Worm (Caenorhabditis elegans) whole organism, early embryonic: ENCODE data around the gene ctf-4.

ENCODE experiments used
- aly-1 ChIP-seq: sonication (generic microtip); optimal IDR thresholded peaks from 2 replicates; lab custom pipeline; 2016; ENCODE audit warnings: missing genetic modification characterization, missing compliant biosample characterization
- ama-1 ChIP-seq: fragments of 150-350 bp; optimal IDR thresholded peaks from 2 replicates; lab custom pipeline; 2014
- ets-7 ChIP-seq: sonication (generic microtip); optimal IDR thresholded peaks from 2 replicates; lab custom pipeline; 2016; ENCODE audit warnings: missing genotype, missing genetic modification characterization, missing compliant biosample characterization
- hmg-4 ChIP-seq: fragments of 200-800 bp; sonication (Bioruptor generic); optimal IDR thresholded peaks from 2 replicates; lab custom pipeline; 2018; ENCODE audit warnings: mild to moderate bottlenecking, missing genetic modification characterization, missing compliant biosample characterization

DNA sequence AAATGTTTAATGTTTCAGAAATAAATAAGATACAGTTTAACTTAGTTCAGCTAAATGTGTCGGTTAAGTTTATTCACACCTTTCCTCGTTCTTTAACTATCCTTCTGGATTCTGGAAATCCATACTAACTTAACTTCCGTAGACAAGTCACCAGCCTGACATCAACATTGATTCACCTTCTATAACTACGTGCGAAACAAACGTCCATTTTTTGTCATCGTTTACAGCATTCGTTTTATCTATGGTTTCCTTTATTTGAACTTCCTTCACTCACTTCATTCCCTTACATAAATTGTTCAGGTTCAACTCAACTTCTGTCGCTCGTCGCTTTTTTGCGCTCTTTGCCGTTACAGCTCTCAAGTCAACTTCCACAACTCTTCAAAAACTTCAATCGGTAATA, 24.2 kb downstream of the ctf-4 start, which contains the start of gene F17C11.26:
- TF ChIP-seq hmg-4 (no peak), aly-1 (tag; lab: Kevin White, UChicago) (no peak), ama-1 (lab: Kevin White, UChicago) (no peak), ets-7 (no peak)
